Worm (Caenorhabditis elegans): ENCODE results near the gene C18A3.3.

C18A3.3 gene

ce11 chrII:5698869-5699268 lies 17.2 kb upstream of the C18A3.3 start, which contains the start of the genes C25H3.10 and C25H3.1:
Gene C25H3.10, minus strand, starts transcription at chrII:5698969.
Gene C25H3.1, plus strand, starts transcription at chrII:5699071.
- peak; percentile 12 for TF ChIP-seq nhr-28 (tag; optimal IDR thresholded peaks at IDR 0.05)
- peak; percentile 19 for TF ChIP-seq hlh-30 (tag; optimal IDR thresholded peaks at IDR 0.05; ENCODE audit: insufficient read depth)
- no peak for TF ChIP-seq hlh-11 (tag; optimal IDR thresholded peaks at IDR 0.05)
- no peak for TF ChIP-seq nhr-41 (GFP tag; IDR thresholded peaks at IDR 0.05)

ce11 chrII:5701485-5701884 lies 14.6 kb upstream of the C18A3.3 start:
- TF ChIP-seq ceh-44 (GFP tag; IDR thresholded peaks at IDR 0.05) (peak; percentile 93), unc-62 (GFP tag; optimal IDR thresholded peaks at IDR 0.05 in 1 of 2) (peak in 1 of 2 experiments; percentile 59), unc-62 (tag; optimal IDR thresholded peaks at IDR 0.05) (no peak), lin-1 (GFP tag; IDR thresholded peaks at IDR 0.05) (0 out of 2 replicates have a peak, but pooled peaks have one; percentile 16), unc-39 (tag; optimal IDR thresholded peaks at IDR 0.05) (no peak), fkh-10 (GFP tag; optimal IDR thresholded peaks at IDR 0.05) (no peak), F44E2.7 (GFP tag; IDR thresholded peaks at IDR 0.05) (no peak), lim-7 (GFP tag; IDR thresholded peaks at IDR 0.05) (no peak), ZK546.5 (tag; optimal IDR thresholded peaks at IDR 0.05) (no peak), dpl-1 (GFP tag; optimal IDR thresholded peaks at IDR 0.05) (peak; percentile 31), ceh-62 (tag; optimal IDR thresholded peaks at IDR 0.05) (no peak), gei-8 (GFP tag; optimal IDR thresholded peaks at IDR 0.05) (no peak), ztf-7 (tag; optimal IDR thresholded peaks at IDR 0.05) (peak; percentile 27), tra-1 (GFP tag; IDR thresholded peaks at IDR 0.05) (no peak), dve-1 (tag; optimal IDR thresholded peaks at IDR 0.05; ENCODE audit: insufficient read depth) (peak; percentile 87), ama-1 (optimal IDR thresholded peaks at IDR 0.05) (peak; percentile 95), unc-130 (GFP tag; optimal IDR thresholded peaks at IDR 0.05) (no peak), snpc-4 (tag; optimal IDR thresholded peaks at IDR 0.05) (peak; percentile 94), mxl-3 (GFP tag; optimal IDR thresholded peaks at IDR 0.05) (no peak), lir-3 (tag; optimal IDR thresholded peaks at IDR 0.05) (no peak), nhr-42 (GFP tag; IDR thresholded peaks at IDR 0.05) (no peak), egl-27 (tag; optimal IDR thresholded peaks at IDR 0.05) (no peak), lin-39 (tag; optimal IDR thresholded peaks at IDR 0.05) (no peak), Y5F2A.4 (GFP tag; optimal IDR thresholded peaks at IDR 0.05) (no peak), daf-16 (GFP tag; optimal IDR thresholded peaks at IDR 0.05) (no peak), daf-16 (tag; optimal IDR thresholded peaks at IDR 0.05) (peak; percentile 60), mxl-2 (GFP tag; conservative IDR thresholded peaks at IDR 0.05) (no peak), F26F4.8 (GFP tag; conservative IDR thresholded peaks at IDR 0.05) (no peak), lin-38 (GFP tag; IDR thresholded peaks at IDR 0.05) (peak; percentile 57), daf-19 (GFP tag; conservative IDR thresholded peaks at IDR 0.05) (no peak), arid-1 (GFP tag; conservative IDR thresholded peaks at IDR 0.05) (peak; percentile 10; the same call in 1 of the 2 replicates), spr-1 (tag; optimal IDR thresholded peaks at IDR 0.05) (peak; percentile 21), nhr-10 (tag; optimal IDR thresholded peaks at IDR 0.05) (no peak), nhr-25 (tag; optimal IDR thresholded peaks at IDR 0.05; ENCODE audit: borderline replicate concordance, insufficient read depth) (peak; percentile 35), zag-1 (tag; optimal IDR thresholded peaks at IDR 0.05) (no peak), zfp-2 (tag; optimal IDR thresholded peaks at IDR 0.05) (no peak), hmg-1.1 (GFP tag; IDR thresholded peaks at IDR 0.05) (peak; percentile 44; the same call in 1 of the 2 replicates), ces-1 (GFP tag; optimal IDR thresholded peaks at IDR 0.05) (no peak), lin-13 (GFP tag; optimal IDR thresholded peaks at IDR 0.05) (no peak), nhr-111 (GFP tag; optimal IDR thresholded peaks at IDR 0.05) (peak; percentile 39), dmd-6 (GFP tag; IDR thresholded peaks at IDR 0.05) (peak; percentile 43), nhr-6 (tag; optimal IDR thresholded peaks at IDR 0.05) (peak; percentile 46), madf-9 (GFP tag; conservative IDR thresholded peaks at IDR 0.05) (no peak), dmd-8 (GFP tag; IDR thresholded peaks at IDR 0.05) (no peak), zfp-3 (GFP tag; conservative IDR thresholded peaks at IDR 0.05) (no peak), mdt-29 (GFP tag; IDR thresholded peaks at IDR 0.05) (no peak), aha-1 (tag) (peak; percentile 26)
